Worm (Caenorhabditis elegans) whole organism, late embryonic: ENCODE results near the gene T16G12.10.

Experiments
- C38D4.7 ChIP-seq: fragments of 200-800 bp; sonication (Bioruptor generic); optimal IDR thresholded peaks from 2 replicates; lab custom pipeline; 2018; ENCODE audit warnings: mild to moderate bottlenecking, missing genetic modification characterization, moderate library complexity, missing compliant biosample characterization
- F13H6.1 ChIP-seq: sonication (generic microtip); optimal IDR thresholded peaks from 2 replicates; lab custom pipeline; 2016; ENCODE audit warnings: missing genetic modification characterization, missing compliant biosample characterization
- Y22D7AL.16 ChIP-seq: sonication (generic microtip); optimal IDR thresholded peaks from 2 replicates; lab custom pipeline; 2016; ENCODE audit warnings: missing genetic modification characterization, missing compliant biosample characterization
- ama-1 ChIP-seq: fragments of 150-350 bp; optimal IDR thresholded peaks from 2 replicates; lab custom pipeline; 2014
- ceh-18 ChIP-seq: sonication (generic microtip); optimal IDR thresholded peaks from 2 replicates; lab custom pipeline; 2016; ENCODE audit warnings: missing genetic modification characterization, missing compliant biosample characterization
- ceh-19 ChIP-seq: fragments of 200-800 bp; sonication (Bioruptor generic); optimal IDR thresholded peaks from 2 replicates; lab custom pipeline; 2018; ENCODE audit warnings: mild to moderate bottlenecking, missing genetic modification characterization, missing compliant biosample characterization
- ceh-22 ChIP-seq: sonication (generic microtip); optimal IDR thresholded peaks from 2 replicates; lab custom pipeline; 2017; ENCODE audit warnings: missing biosample characterization, missing genetic modification characterization
- ceh-48 ChIP-seq: sonication (generic microtip); optimal IDR thresholded peaks from 2 replicates; lab custom pipeline; 2016; ENCODE audit warnings: missing genetic modification characterization, inconsistent platforms, missing compliant biosample characterization
- ceh-6 ChIP-seq: fragments of 200-800 bp; sonication (Bioruptor generic); optimal IDR thresholded peaks from 2 replicates; lab custom pipeline; 2018; ENCODE audit warnings: mild to moderate bottlenecking, missing genetic modification characterization, missing compliant biosample characterization
- che-1 ChIP-seq: sonication (generic microtip); optimal IDR thresholded peaks from 2 replicates; lab custom pipeline; 2016; ENCODE audit warnings: mild to moderate bottlenecking, missing genetic modification characterization, missing compliant biosample characterization
- dmd-4 ChIP-seq: sonication (generic microtip); optimal IDR thresholded peaks from 2 replicates; lab custom pipeline; 2016; ENCODE audit warnings: borderline replicate concordance, missing genetic modification characterization, missing compliant biosample characterization
- elt-2 ChIP-seq: sonication (generic microtip); optimal IDR thresholded peaks from 2 replicates; lab custom pipeline; 2016; ENCODE audit warnings: missing genetic modification reagents, missing genetic modification characterization, missing compliant biosample characterization
- eyg-1 ChIP-seq: sonication (generic microtip); optimal IDR thresholded peaks from 2 replicates; lab custom pipeline; 2016; ENCODE audit warnings: missing genotype, missing genetic modification characterization, missing compliant biosample characterization
- fkh-10 ChIP-seq: fragments of 150-350 bp; optimal IDR thresholded peaks from 2 replicates; lab custom pipeline; 2014; ENCODE audit warnings: missing biosample characterization, missing genetic modification reagents, missing genetic modification characterization
- hlh-30 ChIP-seq: sonication (generic microtip); optimal IDR thresholded peaks from 2 replicates; lab custom pipeline; 2017; ENCODE audit warnings: antibody characterized with exemption, missing genetic modification characterization, missing compliant biosample characterization; ENCODE audit not compliant: insufficient read depth
- hlh-6 ChIP-seq: sonication (generic microtip); optimal IDR thresholded peaks from 2 replicates; lab custom pipeline; 2016; ENCODE audit warnings: missing genotype, missing genetic modification characterization, missing compliant biosample characterization
- lim-6 ChIP-seq: sonication (generic microtip); optimal IDR thresholded peaks from 2 replicates; lab custom pipeline; 2016; ENCODE audit warnings: missing genetic modification characterization, missing compliant biosample characterization
- lin-11 ChIP-seq: fragments of 200-800 bp; sonication (Bioruptor generic); optimal IDR thresholded peaks from 2 replicates; lab custom pipeline; 2018; ENCODE audit warnings: mild to moderate bottlenecking, missing genetic modification characterization, missing compliant biosample characterization
- mec-3 ChIP-seq: sonication (generic microtip); optimal IDR thresholded peaks from 2 replicates; lab custom pipeline; 2016; ENCODE audit warnings: borderline replicate concordance, missing genetic modification characterization, missing compliant biosample characterization
- nhr-11 ChIP-seq: fragments of 150-350 bp; optimal IDR thresholded peaks from 2 replicates; lab custom pipeline; 2014; ENCODE audit warnings: missing biosample characterization, missing genetic modification characterization
- npax-4 ChIP-seq: sonication (generic microtip); optimal IDR thresholded peaks from 2 replicates; lab custom pipeline; 2016; ENCODE audit warnings: missing genetic modification characterization, missing compliant biosample characterization
- odd-2 ChIP-seq: sonication (generic microtip); optimal IDR thresholded peaks from 2 replicates; lab custom pipeline; 2017; ENCODE audit warnings: antibody characterized with exemption, mild to moderate bottlenecking, missing genetic modification characterization, missing compliant biosample characterization
- pat-9 ChIP-seq: fragments of 200-800 bp; sonication (Bioruptor generic); optimal IDR thresholded peaks from 2 replicates; lab custom pipeline; 2018; ENCODE audit warnings: mild to moderate bottlenecking, missing genetic modification characterization, moderate library complexity, missing compliant biosample characterization
- pha-2 ChIP-seq: sonication (generic microtip); optimal IDR thresholded peaks from 2 replicates; lab custom pipeline; 2017; ENCODE audit warnings: mild to moderate bottlenecking, missing genetic modification characterization, missing compliant biosample characterization
- pqm-1 ChIP-seq: sonication (generic microtip); optimal IDR thresholded peaks from 2 replicates; lab custom pipeline; 2016; ENCODE audit warnings: missing genetic modification characterization, missing compliant biosample characterization
- ref-2 ChIP-seq: sonication (generic microtip); optimal IDR thresholded peaks from 2 replicates; lab custom pipeline; 2016; ENCODE audit warnings: missing genetic modification characterization, missing compliant biosample characterization
- rnt-1 ChIP-seq: sonication (generic microtip); optimal IDR thresholded peaks from 2 replicates; lab custom pipeline; 2016; ENCODE audit warnings: missing genetic modification characterization, missing compliant biosample characterization
- sdc-2 ChIP-seq: sonication (generic microtip); optimal IDR thresholded peaks from 2 replicates; lab custom pipeline; 2016; ENCODE audit warnings: missing genotype, missing genetic modification characterization, missing compliant biosample characterization
- sox-2 ChIP-seq: fragments of 200-800 bp; sonication (Bioruptor generic); IDR thresholded peaks from 2 replicates; pipeline ENCODE4 v1.3.6; 2022; ENCODE audit warnings: missing genetic modification reagents, missing genetic modification characterization, missing compliant biosample characterization
- sox-4 ChIP-seq: sonication (generic microtip); optimal IDR thresholded peaks from 2 replicates; lab custom pipeline; 2017; ENCODE audit warnings: mild to moderate bottlenecking, missing genetic modification characterization, inconsistent platforms, missing compliant biosample characterization
- tbx-7 ChIP-seq: sonication (generic microtip); optimal IDR thresholded peaks from 2 replicates; lab custom pipeline; 2016; ENCODE audit warnings: missing genotype, missing genetic modification characterization, missing compliant biosample characterization
- ttx-3 ChIP-seq: sonication (generic microtip); optimal IDR thresholded peaks from 2 replicates; lab custom pipeline; 2016; ENCODE audit warnings: missing genetic modification reagents, missing genetic modification characterization, missing compliant biosample characterization
- unc-42 ChIP-seq: sonication (generic microtip); optimal IDR thresholded peaks from 2 replicates; lab custom pipeline; 2016; ENCODE audit warnings: missing genotype, missing genetic modification characterization, missing compliant biosample characterization
- unc-55 ChIP-seq: sonication (generic microtip); optimal IDR thresholded peaks from 2 replicates; lab custom pipeline; 2017; ENCODE audit warnings: missing biosample characterization, missing genetic modification reagents, missing genetic modification characterization
- ztf-16 ChIP-seq: sonication (generic microtip); optimal IDR thresholded peaks from 2 replicates; lab custom pipeline; 2017; ENCODE audit warnings: missing genetic modification characterization, missing compliant biosample characterization

Gene T16G12.10

ce11 chrIII:10033881-10034280, 22.1 kb downstream of the T16G12.10 start, which contains the start of gene M04D8.8:
Gene M04D8.8, plus strand, starts transcription at chrIII:10034181.
- TF ChIP-seq odd-2 (no peak), sox-4 (tag; lab: Kevin White, UChicago) (no peak), eyg-1 (no peak), tbx-7 (tag; lab: Kevin White, UChicago) (no peak), elt-2 (tag; lab: Kevin White, UChicago) (no peak)

- TF ChIP-seq lin-11 (no peak), lim-6 (no peak), nhr-11 (tag; lab: Kevin White, UChicago) (no peak), unc-55 (GFP tag; lab: Kevin White, UChicago) (no peak), ceh-6 (GFP tag; lab: Kevin White, UChicago) (no peak), ceh-48 (tag; lab: Kevin White, UChicago) (no peak), npax-4 (no peak), pha-2 (tag; lab: Kevin White, UChicago) (no peak)
These were observed 22.7 kb downstream of the T16G12.10 start, which contains the start of gene M04D8.5 for ce11 chrIII:10033213-10033612. Gene M04D8.5, minus strand, starts transcription at chrIII:10033313.

ce11 chrIII:10030549-10030948, 25.4 kb downstream of the T16G12.10 start, which contains the start of gene M04D8.4:
Gene M04D8.4, minus strand, starts transcription at chrIII:10030649.
- TF ChIP-seq ceh-18 (tag; lab: Kevin White, UChicago) (no peak), fkh-10 (GFP tag; lab: Kevin White, UChicago) (no peak), ztf-16 (tag; lab: Kevin White, UChicago) (no peak)
- TF ChIP-seq, all 69 proteins: peak for 0

ce11 chrIII:10027947-10028346, 28.0 kb downstream of the T16G12.10 start, which contains the start of gene ins-23:
Gene ins-23, plus strand, starts transcription at chrIII:10028247.
- TF ChIP-seq che-1 (tag; lab: Kevin White, UChicago) (no peak), sdc-2 (no peak), ceh-48 (tag; lab: Kevin White, UChicago) (no peak), ceh-22 (tag; lab: Kevin White, UChicago) (no peak), sox-2 (GFP tag; lab: Robert Waterston, UW) (no peak), nhr-11 (tag; lab: Kevin White, UChicago) (no peak), hlh-30 (no peak), Y22D7AL.16 (tag; lab: Kevin White, UChicago) (no peak), elt-2 (tag; lab: Kevin White, UChicago) (no peak)
- TF ChIP-seq, all 69 proteins: peak for 0

- TF ChIP-seq pqm-1 (tag; lab: Kevin White, UChicago) = no peak
- no peak for TF ChIP-seq sox-2 (GFP tag; lab: Robert Waterston, UW)
- no peak for TF ChIP-seq nhr-11 (tag; lab: Kevin White, UChicago)
- no peak for TF ChIP-seq pat-9 (tag; lab: Kevin White, UChicago)
- no peak for TF ChIP-seq unc-42 (tag; lab: Kevin White, UChicago)
- TF ChIP-seq hlh-6 (tag; lab: Kevin White, UChicago) = no peak
- TF ChIP-seq C38D4.7 (GFP tag; lab: Kevin White, UChicago) = no peak
- TF ChIP-seq F13H6.1 (tag; lab: Kevin White, UChicago) = no peak
- TF ChIP-seq ref-2 = no peak
- no peak for TF ChIP-seq Y22D7AL.16 (tag; lab: Kevin White, UChicago)
- TF ChIP-seq eyg-1 = no peak
- TF ChIP-seq lim-6 = no peak
- TF ChIP-seq mec-3 (tag; lab: Kevin White, UChicago) = no peak
- no peak for TF ChIP-seq ttx-3 (tag; lab: Kevin White, UChicago)
These were observed 29.9 kb downstream of the T16G12.10 start, which contains the start of gene ins-22 for ce11 chrIII:10025989-10026388. Gene ins-22, plus strand, starts transcription at chrIII:10026289.

ce11 chrIII:10023452-10023851, 32.5 kb downstream of the T16G12.10 start, which contains the start of gene ins-21:
Gene ins-21, plus strand, starts transcription at chrIII:10023752.
- TF ChIP-seq rnt-1 (tag; lab: Kevin White, UChicago) (no peak), pha-2 (tag; lab: Kevin White, UChicago) (no peak), elt-2 (tag; lab: Kevin White, UChicago) (no peak), ceh-19 (no peak), ama-1 (lab: Kevin White, UChicago) (no peak), dmd-4 (no peak)
